Worm (Caenorhabditis elegans) whole organism, dauer: ENCODE data around the gene Y51A2D.18.

Experiments
- unc-62 ChIP-seq: sonication (generic microtip); optimal IDR thresholded peaks from 2 replicates; lab custom pipeline; 2017; ENCODE audit warnings: missing biosample characterization, missing genetic modification reagents, missing genetic modification characterization

Gene Y51A2D.18

ce11 chrV:18487158-18487557 lies at the start of gene Y51A2D.18:
TSS of gene Y51A2D.18 (minus strand) at chrV:18487258.
- TF ChIP-seq unc-62 (GFP tag; lab: Kevin White, UChicago), result no peak

DNA sequence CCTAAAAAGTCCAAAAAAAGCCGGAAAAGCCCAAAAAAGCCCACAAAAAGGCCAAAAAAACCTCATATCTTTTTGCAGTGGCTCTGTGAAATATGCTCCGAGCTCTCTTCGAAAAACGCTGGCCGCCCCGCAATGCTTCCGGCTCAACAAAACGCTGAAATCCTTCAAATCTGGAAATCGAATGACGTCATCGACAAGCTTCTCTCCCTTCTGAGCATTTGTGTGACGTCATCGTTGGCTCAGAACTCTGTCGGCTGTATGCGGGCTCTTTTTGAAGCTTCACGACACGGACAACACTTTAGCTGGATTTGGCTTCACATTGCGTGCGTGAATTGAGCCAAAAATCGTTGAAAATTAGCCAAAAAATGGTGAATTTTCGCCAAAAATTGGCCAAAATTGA lies 49.0 kb upstream of the Y51A2D.18 start:
- no peak for TF ChIP-seq unc-62 (GFP tag; lab: Kevin White, UChicago)

ce11 chrV:18533606-18534005 lies 46.5 kb upstream of the Y51A2D.18 start, which contains the start of gene ints-5:
TSS of gene ints-5 (plus strand) at chrV:18533953.
- TF ChIP-seq unc-62 (GFP tag; lab: Kevin White, UChicago), result no peak

ce11 chrV:18524460-18524859 lies 37.4 kb upstream of the Y51A2D.18 start, which contains the start of gene hmit-1.2:
TSS of gene hmit-1.2 (plus strand) at chrV:18524760.
- TF ChIP-seq unc-62 (GFP tag; lab: Kevin White, UChicago), result no peak

ce11 chrV:18516496-18516895 lies 29.4 kb upstream of the Y51A2D.18 start, which contains the start of gene hmit-1.1:
TSS of gene hmit-1.1 (plus strand) at chrV:18516789.
- TF ChIP-seq unc-62 (GFP tag; lab: Kevin White, UChicago), result no peak

ce11 chrV:18511847-18512246 lies 24.8 kb upstream of the Y51A2D.18 start:
- no peak for TF ChIP-seq unc-62 (GFP tag; lab: Kevin White, UChicago)

DNA sequence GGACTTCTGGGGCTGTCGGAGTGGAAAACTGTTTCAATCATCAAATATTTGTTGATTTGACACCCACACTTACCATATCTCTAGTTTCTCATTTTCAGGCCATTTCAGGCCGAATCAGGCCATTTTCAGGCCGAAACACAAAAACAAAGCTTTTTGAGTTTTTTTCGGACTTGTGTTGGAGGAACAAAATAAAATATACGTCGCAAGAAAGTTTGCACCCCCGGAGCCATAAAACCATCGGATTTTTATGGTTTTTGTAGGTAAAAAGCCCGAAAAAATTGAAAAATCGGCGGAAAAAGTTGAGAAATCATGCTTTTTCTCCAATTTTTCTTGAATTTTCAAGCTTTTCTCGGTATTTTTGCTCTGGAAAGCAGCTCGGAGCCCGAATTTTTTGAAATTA lies 21.5 kb upstream of the Y51A2D.18 start, which contains the start of gene Y51A2D.1:
Y51A2D.1 (plus strand) TSS at position 301 of the 400 bp plus-strand sequence.
- no peak for TF ChIP-seq unc-62 (GFP tag; lab: Kevin White, UChicago)

DNA sequence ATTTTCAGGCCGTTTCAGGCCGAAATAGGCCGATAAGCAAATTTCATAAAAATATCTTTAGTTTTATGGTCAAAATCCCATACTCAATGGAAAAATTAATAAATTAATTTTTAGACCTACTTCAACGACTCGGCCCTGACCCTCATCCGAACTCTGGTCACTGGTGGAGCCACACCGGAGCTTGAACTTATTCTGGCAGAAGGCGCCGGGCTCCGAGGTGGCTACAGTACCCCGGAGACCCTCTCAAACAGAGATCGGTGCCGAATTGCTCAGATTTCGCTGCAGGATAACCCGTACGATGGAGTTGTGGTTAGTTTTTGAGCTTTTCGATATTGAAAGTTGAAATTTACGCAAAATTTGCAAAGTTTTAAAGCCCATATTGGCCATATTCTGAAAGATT lies 19.7 kb upstream of the Y51A2D.18 start:
- no peak for TF ChIP-seq unc-62 (GFP tag; lab: Kevin White, UChicago)

DNA sequence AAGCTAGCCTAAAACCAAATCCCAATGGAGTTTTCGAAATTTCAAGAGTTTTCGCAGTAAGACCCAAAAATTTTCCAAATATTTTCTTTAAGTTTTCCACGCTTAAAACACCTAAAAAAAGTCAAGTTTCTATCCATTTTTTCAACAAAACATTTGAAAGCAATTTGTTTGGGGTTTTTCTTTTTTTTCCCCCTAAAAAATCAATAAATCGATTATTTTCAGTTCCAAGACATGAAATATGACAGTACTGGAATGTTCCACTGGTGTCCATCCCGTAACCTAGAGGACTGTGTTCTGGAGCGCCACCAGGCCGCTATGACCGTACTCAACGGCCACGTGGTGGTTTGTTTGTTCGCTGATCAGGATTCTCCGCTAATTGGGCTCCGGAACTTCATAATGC lies 17.6 kb upstream of the Y51A2D.18 start:
- no peak for TF ChIP-seq unc-62 (GFP tag; lab: Kevin White, UChicago)

- TF ChIP-seq unc-62 (GFP tag; lab: Kevin White, UChicago), result no peak
Measured at ce11 chrV:18491961-18492360, 4.9 kb upstream of the Y51A2D.18 start, which contains the start of gene slo-1. TSS of gene slo-1 (plus strand) at chrV:18492261.

DNA sequence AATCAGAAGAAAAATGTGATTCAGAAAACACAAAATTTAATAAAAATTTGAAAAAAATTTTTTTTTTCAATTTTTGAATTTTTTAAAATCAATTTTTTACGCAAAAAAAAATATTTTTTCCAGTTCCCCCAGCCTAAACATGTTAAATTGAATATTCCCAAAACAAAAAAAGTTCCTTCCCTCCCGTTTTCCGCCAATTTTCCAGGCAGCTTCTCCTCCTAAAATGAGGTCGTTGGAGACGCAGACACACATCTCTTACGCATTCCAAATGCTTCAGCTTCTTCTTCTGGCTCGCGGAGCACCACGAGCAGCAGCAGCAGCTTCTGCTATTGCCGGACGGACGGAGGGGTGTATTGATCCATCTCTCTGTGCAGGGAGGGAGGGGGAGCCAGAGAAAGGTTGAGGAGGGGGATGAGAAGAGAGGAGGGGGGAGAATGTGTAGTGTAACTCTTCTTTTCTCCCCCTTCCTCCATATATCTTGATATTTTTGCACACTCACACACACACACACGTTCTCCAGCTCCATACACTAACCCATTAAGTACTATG lies 3.3 kb upstream of the Y51A2D.18 start:
- TF ChIP-seq unc-62 (GFP tag; lab: Kevin White, UChicago), result no peak

DNA sequence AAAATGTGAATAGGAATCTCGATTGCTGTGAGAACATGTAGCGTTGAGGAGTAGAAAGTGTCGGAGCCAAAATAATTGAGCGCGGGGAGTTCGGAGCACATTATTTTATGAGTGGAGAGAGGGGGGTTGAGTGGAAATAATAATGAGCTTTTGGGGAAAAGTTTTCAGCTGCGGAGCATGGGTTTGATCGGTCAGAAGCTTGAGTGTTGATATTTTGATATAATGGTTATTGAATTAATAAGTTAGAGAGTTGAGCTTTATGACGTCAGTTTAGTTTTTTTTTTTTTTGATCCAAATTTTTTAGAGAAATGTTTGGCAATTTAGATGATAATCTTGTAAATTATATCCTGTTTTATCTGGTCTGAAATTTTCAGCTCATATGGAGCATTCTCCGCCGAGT lies 6.8 kb downstream of the Y51A2D.18 start, which contains the start of gene srh-178:
srh-178 (minus strand) TSS at position 101 of the 400 bp plus-strand sequence.
- no peak for TF ChIP-seq unc-62 (GFP tag; lab: Kevin White, UChicago)

DNA sequence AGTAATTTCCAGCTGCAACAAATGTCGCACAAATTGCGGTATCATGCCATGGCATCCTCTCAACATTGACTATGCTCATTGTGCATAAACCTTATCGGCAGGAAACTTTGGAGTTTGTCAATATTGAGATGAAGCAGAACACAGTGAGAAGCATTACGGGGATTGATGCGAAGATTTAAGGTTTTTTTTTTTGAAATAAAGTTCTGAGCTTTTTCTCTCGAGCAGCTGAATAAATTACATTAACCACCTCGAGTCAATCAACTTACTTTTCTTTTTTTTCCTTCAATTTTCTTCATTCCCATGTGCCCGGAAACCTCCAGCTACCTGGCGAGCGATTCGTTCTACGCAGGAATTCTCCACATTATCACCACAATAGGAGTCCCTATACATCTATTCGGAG lies 11.0 kb downstream of the Y51A2D.18 start, which contains the start of gene srh-179:
srh-179 (plus strand) TSS at position 301 of the 400 bp plus-strand sequence.
- no peak for TF ChIP-seq unc-62 (GFP tag; lab: Kevin White, UChicago)

- TF ChIP-seq unc-62 (GFP tag; lab: Kevin White, UChicago), result no peak
Measured at ce11 chrV:18474223-18474622, 12.8 kb downstream of the Y51A2D.18 start, which contains the start of gene srh-181. TSS of gene srh-181 (plus strand) at chrV:18474523.

DNA sequence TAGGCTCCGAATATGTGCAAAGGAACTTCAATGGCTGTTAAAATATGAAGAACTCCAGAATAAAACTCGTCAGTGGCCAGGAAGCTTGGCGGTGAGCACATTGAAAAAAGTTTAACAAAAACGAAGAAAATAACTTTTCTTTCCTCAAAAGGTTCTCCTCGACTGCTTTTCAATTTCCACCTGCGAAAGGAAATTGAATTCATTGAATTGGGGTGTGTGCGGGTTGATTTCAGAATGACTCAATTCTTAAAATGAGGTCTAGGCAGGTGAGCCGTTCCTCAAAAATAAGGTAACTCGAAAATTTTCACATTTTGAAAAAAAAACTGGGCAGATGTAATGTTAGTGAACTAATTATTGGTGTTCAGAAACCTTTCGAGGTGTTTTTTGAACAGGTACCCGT lies 13.6 kb downstream of the Y51A2D.18 start, which contains the start of gene srh-182:
srh-182 (minus strand) TSS at position 101 of the 400 bp plus-strand sequence.
- TF ChIP-seq unc-62 (GFP tag; lab: Kevin White, UChicago), result no peak

- no peak for TF ChIP-seq unc-62 (GFP tag; lab: Kevin White, UChicago)
Measured at ce11 chrV:18468097-18468496, 19.0 kb downstream of the Y51A2D.18 start, which contains the start of gene ZK228.13. TSS of gene ZK228.13 (minus strand) at chrV:18468197.

DNA sequence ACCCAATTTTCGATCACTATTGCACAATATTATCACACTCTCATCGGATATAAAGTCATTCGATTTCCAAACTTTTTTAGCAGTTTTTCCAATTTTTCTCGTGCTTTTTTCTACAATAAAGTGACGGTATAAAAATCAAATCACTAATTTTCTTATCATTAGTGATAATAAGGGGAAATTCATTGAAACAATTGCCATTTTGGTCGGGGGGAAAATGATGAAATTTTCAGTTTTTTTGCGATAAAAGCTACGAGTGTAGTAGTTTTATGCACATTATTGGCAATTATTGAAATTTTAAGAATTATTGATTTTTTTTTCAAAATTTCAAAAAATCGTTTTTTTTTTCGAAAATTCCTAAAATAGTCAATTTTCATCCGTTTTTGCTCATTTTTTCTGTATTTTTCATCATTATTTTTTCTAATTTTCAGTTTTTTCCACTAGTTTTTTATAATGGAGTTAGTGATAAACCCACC lies 24.7 kb downstream of the Y51A2D.18 start, which contains the start of gene ZK228.4:
ZK228.4 (plus strand) TSS at position 423 of the 473 bp plus-strand sequence.
- no peak for TF ChIP-seq unc-62 (GFP tag; lab: Kevin White, UChicago)
